Worm (Caenorhabditis elegans) whole organism, L4 larva: ENCODE measurements around the gene R74.7.

Experiments used
- D1046.2 ChIP-seq: fragments of 200-800 bp; sonication (Bioruptor generic); IDR thresholded peaks from 2 replicates; pipeline ENCODE4 v1.3.6; 2022; ENCODE audit warnings: missing genetic modification characterization, missing compliant biosample characterization
- F26F4.8 ChIP-seq: fragments of 200-800 bp; sonication (Bioruptor generic); conservative IDR thresholded peaks from 2 replicates; pipeline ENCODE4 v1.3.6; 2022; ENCODE audit warnings: missing genetic modification characterization, missing compliant biosample characterization
- R02D3.7 ChIP-seq: fragments of 150-350 bp; sonication (generic microtip); optimal IDR thresholded peaks from 3 replicates; lab custom pipeline; 2014; ENCODE audit warnings: missing biosample characterization, missing genetic modification characterization
- T20F7.1 ChIP-seq: fragments of 200-800 bp; sonication (Bioruptor generic); optimal IDR thresholded peaks from 2 replicates; lab custom pipeline; 2018; ENCODE audit warnings: mild to moderate bottlenecking, missing genetic modification characterization, missing compliant biosample characterization
- Y48G9A.11 ChIP-seq: fragments of 200-800 bp; sonication (Bioruptor generic); IDR thresholded peaks from 2 replicates; pipeline ENCODE4 v1.3.6; 2022; ENCODE audit warnings: missing genetic modification reagents, missing genetic modification characterization, missing compliant biosample characterization
- ZK337.2 ChIP-seq: fragments of 200-800 bp; sonication (Bioruptor generic); IDR thresholded peaks from 2 replicates; pipeline ENCODE4 v1.3.6; 2022; ENCODE audit warnings: missing genetic modification reagents, missing genetic modification characterization, missing compliant biosample characterization
- aha-1 ChIP-seq: fragments of 150-350 bp; peaks from one replicate; lab custom pipeline; 2014; ENCODE audit warnings: missing biosample characterization, missing genetic modification characterization
- aly-2 ChIP-seq: sonication (generic microtip); optimal IDR thresholded peaks from 2 replicates; lab custom pipeline; 2018; ENCODE audit warnings: missing biosample characterization, missing genetic modification characterization
- attf-4 ChIP-seq: sonication (generic microtip); optimal IDR thresholded peaks from 3 replicates; lab custom pipeline; 2017; ENCODE audit warnings: missing biosample characterization, missing genetic modification characterization
- ceh-20 ChIP-seq: fragments of 200-800 bp; sonication (Bioruptor generic); IDR thresholded peaks from 2 replicates; pipeline ENCODE4 v1.3.6; 2022; ENCODE audit warnings: missing genetic modification reagents, missing genetic modification characterization, missing compliant biosample characterization
- ces-1 ChIP-seq: fragments of 150-350 bp; sonication (generic microtip); optimal IDR thresholded peaks from 4 replicates; lab custom pipeline; 2014; ENCODE audit warnings: missing biosample characterization, missing genetic modification reagents, missing genetic modification characterization
- cey-2 ChIP-seq: sonication (generic microtip); optimal IDR thresholded peaks from 3 replicates; lab custom pipeline; 2017; ENCODE audit warnings: missing genetic modification characterization, mild to moderate bottlenecking, missing compliant biosample characterization, antibody characterized with exemption, borderline replicate concordance; ENCODE audit not compliant: insufficient read depth
- daf-16 ChIP-seq, 3 experiments: sonication (generic microtip); optimal IDR thresholded peaks; 2 replicates each; lab custom pipeline; 2016 to 2017; ENCODE audit warnings: missing genetic modification characterization in 3 of 3, missing genetic modification reagents in 3 of 3, mild to moderate bottlenecking in 2 of 3, missing compliant biosample characterization in 2 of 3, missing biosample characterization in 1 of 3, moderate library complexity in 1 of 3
- dmd-6 ChIP-seq: fragments of 200-800 bp; sonication (Bioruptor generic); IDR thresholded peaks from 2 replicates; pipeline ENCODE4 v1.3.6; 2022; ENCODE audit warnings: missing genetic modification reagents, missing genetic modification characterization, missing compliant biosample characterization
- dmd-8 ChIP-seq: fragments of 200-800 bp; sonication (Bioruptor generic); IDR thresholded peaks from 2 replicates; pipeline ENCODE4 v1.3.6; 2022; ENCODE audit warnings: missing genetic modification characterization, missing compliant biosample characterization
- dpl-1 ChIP-seq: fragments of 150-350 bp; optimal IDR thresholded peaks from 2 replicates; lab custom pipeline; 2014; ENCODE audit warnings: missing biosample characterization, missing genetic modification reagents, missing genetic modification characterization
- duxl-1 ChIP-seq: sonication (generic microtip); optimal IDR thresholded peaks from 2 replicates; lab custom pipeline; 2016; ENCODE audit warnings: mild to moderate bottlenecking, missing genetic modification characterization, moderate library complexity, missing compliant biosample characterization; ENCODE audit not compliant: poor library complexity
- dve-1 ChIP-seq: sonication (generic microtip); optimal IDR thresholded peaks from 2 replicates; lab custom pipeline; 2017; ENCODE audit warnings: antibody characterized with exemption, mild to moderate bottlenecking, missing genetic modification characterization, missing compliant biosample characterization; ENCODE audit not compliant: insufficient read depth
- egl-27 ChIP-seq: sonication (generic microtip); optimal IDR thresholded peaks from 3 replicates; lab custom pipeline; 2017; ENCODE audit warnings: missing biosample characterization, missing genetic modification reagents, missing genetic modification characterization
- egl-43 ChIP-seq: fragments of 200-800 bp; sonication (Bioruptor generic); IDR thresholded peaks from 2 replicates; pipeline ENCODE4 v1.3.6; 2022; ENCODE audit warnings: missing genetic modification reagents, missing genetic modification characterization, missing compliant biosample characterization
- fos-1 ChIP-seq: fragments of 150-350 bp; optimal IDR thresholded peaks from 2 replicates; lab custom pipeline; 2014; ENCODE audit warnings: missing biosample characterization, missing genetic modification characterization
- hif-1 ChIP-seq, 2 experiments: sonication (generic microtip); optimal IDR thresholded peaks; 2 replicates each; lab custom pipeline; 2016 to 2017; ENCODE audit warnings: missing compliant biosample characterization in 2 of 2, missing genetic modification characterization in 2 of 2, missing genetic modification reagents in 2 of 2, missing genotype in 2 of 2, mild to moderate bottlenecking in 1 of 2
- lim-7 ChIP-seq: fragments of 200-800 bp; sonication (Bioruptor generic); IDR thresholded peaks from 2 replicates; pipeline ENCODE4 v1.3.6; 2022; ENCODE audit warnings: missing genetic modification characterization, missing compliant biosample characterization
- lin-29 ChIP-seq: fragments of 200-800 bp; sonication (Bioruptor generic); IDR thresholded peaks from 2 replicates; pipeline ENCODE4 v1.3.6; 2022; ENCODE audit warnings: missing genetic modification reagents, missing genetic modification characterization, missing compliant biosample characterization
- lsy-2 ChIP-seq, 2 experiments: fragments of 150-350 bp in 1 of 2; sonication (generic microtip) in 1 of 2; optimal IDR thresholded peaks; 2 replicates each; lab custom pipeline; 2014 to 2017; ENCODE audit warnings: missing biosample characterization in 2 of 2, missing genetic modification characterization in 2 of 2
- mep-1 ChIP-seq: fragments of 150-350 bp; sonication (generic microtip); optimal IDR thresholded peaks from 3 replicates; lab custom pipeline; 2014; ENCODE audit warnings: missing biosample characterization, missing genetic modification characterization
- mes-2 ChIP-seq: sonication (generic microtip); optimal IDR thresholded peaks from 2 replicates; lab custom pipeline; 2016; ENCODE audit warnings: missing genotype, mild to moderate bottlenecking, missing genetic modification characterization, missing compliant biosample characterization; ENCODE audit not compliant: poor library complexity, severe bottlenecking
- nhr-10 ChIP-seq: fragments of 150-350 bp; optimal IDR thresholded peaks from 2 replicates; lab custom pipeline; 2014; ENCODE audit warnings: missing biosample characterization, missing genetic modification characterization
- nhr-237 ChIP-seq: sonication (generic microtip); optimal IDR thresholded peaks from 2 replicates; lab custom pipeline; 2017; ENCODE audit warnings: missing biosample characterization, missing genetic modification characterization
- nhr-25 ChIP-seq: sonication (generic microtip); optimal IDR thresholded peaks from 2 replicates; lab custom pipeline; 2017; ENCODE audit warnings: missing genetic modification characterization, mild to moderate bottlenecking, missing compliant biosample characterization, antibody characterized with exemption, moderate library complexity, borderline replicate concordance; ENCODE audit not compliant: insufficient read depth
- nhr-41 ChIP-seq: fragments of 200-800 bp; sonication (Bioruptor generic); IDR thresholded peaks from 2 replicates; pipeline ENCODE4 v1.3.6; 2022; ENCODE audit warnings: missing genetic modification reagents, missing genetic modification characterization, missing compliant biosample characterization
- nhr-48 ChIP-seq: sonication (generic microtip); optimal IDR thresholded peaks from 2 replicates; lab custom pipeline; 2016; ENCODE audit warnings: mild to moderate bottlenecking, missing genetic modification characterization, missing compliant biosample characterization
- nhr-76 ChIP-seq: fragments of 150-350 bp; optimal IDR thresholded peaks from 2 replicates; lab custom pipeline; 2014; ENCODE audit warnings: missing biosample characterization, missing genetic modification characterization
- nhr-77 ChIP-seq: fragments of 150-350 bp; optimal IDR thresholded peaks from 2 replicates; lab custom pipeline; 2014; ENCODE audit warnings: missing biosample characterization, missing genetic modification characterization
- pha-4 ChIP-seq, 2 experiments: fragments of 150-350 bp in 1 of 2; fragments of 200-800 bp in 1 of 2; sonication (Bioruptor generic) in 1 of 2; IDR thresholded peaks in 1 of 2; optimal IDR thresholded peaks in 1 of 2; 2 replicates each; pipeline versions ENCODE4 v1.3.6 to Lab custom; 2014 to 2022; ENCODE audit warnings: missing genetic modification characterization in 2 of 2, missing genetic modification reagents in 2 of 2, missing biosample characterization in 1 of 2, missing compliant biosample characterization in 1 of 2
- rbr-2 ChIP-seq: sonication (generic microtip); optimal IDR thresholded peaks from 2 replicates; lab custom pipeline; 2016; ENCODE audit warnings: missing genotype, missing genetic modification characterization, missing compliant biosample characterization
- sdz-12 ChIP-seq: fragments of 200-800 bp; sonication (Bioruptor generic); optimal IDR thresholded peaks from 2 replicates; lab custom pipeline; 2018; ENCODE audit warnings: mild to moderate bottlenecking, missing genetic modification characterization, missing compliant biosample characterization
- set-16 ChIP-seq: fragments of 200-800 bp; sonication (Bioruptor generic); IDR thresholded peaks from 2 replicates; pipeline ENCODE4 v1.3.6; 2022; ENCODE audit warnings: missing genetic modification reagents, missing genetic modification characterization, missing compliant biosample characterization
- snpc-1.2 ChIP-seq: fragments of 200-800 bp; sonication (Bioruptor generic); IDR thresholded peaks from 2 replicates; pipeline ENCODE4 v1.3.6; 2022; ENCODE audit warnings: missing genetic modification reagents, missing genetic modification characterization, missing compliant biosample characterization
- spr-3 ChIP-seq: fragments of 200-800 bp; sonication (Bioruptor generic); optimal IDR thresholded peaks from 2 replicates; lab custom pipeline; 2018; ENCODE audit warnings: mild to moderate bottlenecking, missing genetic modification characterization, missing compliant biosample characterization
- zfp-2 ChIP-seq: sonication (generic microtip); optimal IDR thresholded peaks from 2 replicates; lab custom pipeline; 2016; ENCODE audit warnings: mild to moderate bottlenecking, missing genetic modification characterization, missing compliant biosample characterization
- zip-2 ChIP-seq: fragments of 150-350 bp; optimal IDR thresholded peaks from 2 replicates; lab custom pipeline; 2014; ENCODE audit warnings: missing biosample characterization, missing genetic modification characterization
- ztf-11 ChIP-seq: fragments of 150-350 bp; optimal IDR thresholded peaks from 2 replicates; lab custom pipeline; 2014; ENCODE audit warnings: missing biosample characterization, missing genetic modification characterization

The R74.7 gene

DNA sequence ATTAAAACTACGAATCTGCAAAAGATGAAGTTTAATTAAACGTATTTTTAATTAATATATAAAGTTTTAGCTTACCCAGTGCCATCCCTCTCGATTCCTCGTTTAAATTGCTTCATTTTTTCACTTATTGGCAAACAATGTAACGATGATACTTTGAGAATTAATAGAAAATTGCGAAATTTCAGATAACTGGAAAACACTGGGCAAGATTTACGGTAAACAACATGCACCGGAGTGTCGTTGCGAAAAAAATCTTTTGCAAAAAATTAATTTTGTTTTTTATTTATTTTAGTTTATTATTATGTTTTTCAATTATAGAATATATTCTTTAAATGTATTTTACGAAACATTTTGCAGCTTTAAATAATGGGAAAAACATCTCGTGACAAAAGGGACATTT is at the start of gene R74.7, which contains the start of gene pelo-1:
R74.7 (plus strand) TSS at position 358 of the 400 bp plus-strand sequence.
pelo-1 (minus strand) TSS at position 151 of the 400 bp plus-strand sequence.
- no peak for TF ChIP-seq ces-1 (GFP tag; lab: Kevin White, UChicago)
- TF ChIP-seq hif-1 (tag; optimal IDR thresholded peaks at IDR 0.05; lab: Kevin White, UChicago), result no peak
- no peak for TF ChIP-seq daf-16 (GFP tag; optimal IDR thresholded peaks at IDR 0.05; lab: Kevin White, UChicago)
- peak; percentile 21 for TF ChIP-seq daf-16 (tag; optimal IDR thresholded peaks at IDR 0.05; lab: Kevin White, UChicago)
- no peak for TF ChIP-seq nhr-237 (tag; lab: Kevin White, UChicago)
- TF ChIP-seq R02D3.7 (tag; lab: Kevin White, UChicago), result peak; percentile 69
- no peak for TF ChIP-seq nhr-41 (GFP tag; lab: Robert Waterston, UW)
- peak; percentile 95 for TF ChIP-seq T20F7.1 (GFP tag; lab: Kevin White, UChicago)
- peak in 1 of 2 experiments; percentile 65 for TF ChIP-seq lsy-2 (tag; optimal IDR thresholded peaks at IDR 0.05; lab: Kevin White, UChicago)
- peak; percentile 11 for TF ChIP-seq nhr-77
- peak; percentile 61 for TF ChIP-seq Y48G9A.11 (GFP tag; lab: Robert Waterston, UW)
- peak; percentile 2 for TF ChIP-seq zip-2
- TF ChIP-seq nhr-48 (tag; lab: Kevin White, UChicago), result no peak
- TF ChIP-seq ceh-20 (GFP tag; lab: Robert Waterston, UW), result no peak
- TF ChIP-seq mes-2 (tag; lab: Kevin White, UChicago), result peak; percentile 33
- TF ChIP-seq, all 104 proteins: peak for 8

DNA sequence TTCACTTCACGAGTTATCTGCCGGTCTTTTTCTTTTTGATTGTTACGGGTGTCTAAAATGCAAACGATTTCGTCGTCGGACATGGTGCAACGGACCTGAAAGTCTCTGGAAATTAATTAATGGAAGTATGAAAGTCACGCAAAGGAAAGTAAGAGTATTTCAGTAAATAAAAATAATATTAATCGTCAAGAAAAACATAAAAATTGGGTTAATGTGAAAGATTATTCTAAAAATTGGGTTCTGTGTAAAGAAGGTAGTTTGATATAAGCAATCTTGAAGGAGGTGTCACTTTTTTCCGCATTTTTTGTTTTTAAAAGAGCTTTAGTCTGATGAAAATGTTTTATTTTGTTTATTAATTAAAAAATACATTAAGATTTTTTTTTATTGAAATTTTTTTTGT is 46.9 kb upstream of the R74.7 start, which contains the start of gene C16C10.9:
C16C10.9 (minus strand) TSS at position 101 of the 400 bp plus-strand sequence.
- TF ChIP-seq dve-1, result no peak
- TF ChIP-seq pha-4 (GFP tag; IDR thresholded peaks at IDR 0.05; lab: Robert Waterston, UW), result no peak
- no peak for TF ChIP-seq pha-4 (tag; optimal IDR thresholded peaks at IDR 0.05; lab: Kevin White, UChicago)
- TF ChIP-seq Y48G9A.11 (GFP tag; lab: Robert Waterston, UW), result no peak
- no peak for TF ChIP-seq egl-27 (tag; lab: Kevin White, UChicago)
- TF ChIP-seq set-16 (GFP tag; lab: Robert Waterston, UW), result no peak
- no peak for TF ChIP-seq egl-43 (GFP tag; lab: Robert Waterston, UW)
- TF ChIP-seq aly-2 (tag; lab: Kevin White, UChicago), result no peak
- no peak for TF ChIP-seq zfp-2 (tag; lab: Kevin White, UChicago)
- TF ChIP-seq nhr-76 (tag; lab: Kevin White, UChicago), result no peak
- TF ChIP-seq rbr-2 (tag; lab: Kevin White, UChicago), result no peak
- TF ChIP-seq F26F4.8, result no peak
- TF ChIP-seq nhr-25 (tag; lab: Kevin White, UChicago), result no peak
- TF ChIP-seq spr-3 (GFP tag; lab: Kevin White, UChicago), result no peak
- TF ChIP-seq duxl-1 (tag; lab: Kevin White, UChicago), result no peak
- TF ChIP-seq R02D3.7 (tag; lab: Kevin White, UChicago), result no peak
- TF ChIP-seq zip-2, result no peak
- TF ChIP-seq daf-16 (GFP tag; optimal IDR thresholded peaks at IDR 0.05; lab: Kevin White, UChicago), result no peak
- no peak for TF ChIP-seq daf-16 (tag; optimal IDR thresholded peaks at IDR 0.05; lab: Kevin White, UChicago)

DNA sequence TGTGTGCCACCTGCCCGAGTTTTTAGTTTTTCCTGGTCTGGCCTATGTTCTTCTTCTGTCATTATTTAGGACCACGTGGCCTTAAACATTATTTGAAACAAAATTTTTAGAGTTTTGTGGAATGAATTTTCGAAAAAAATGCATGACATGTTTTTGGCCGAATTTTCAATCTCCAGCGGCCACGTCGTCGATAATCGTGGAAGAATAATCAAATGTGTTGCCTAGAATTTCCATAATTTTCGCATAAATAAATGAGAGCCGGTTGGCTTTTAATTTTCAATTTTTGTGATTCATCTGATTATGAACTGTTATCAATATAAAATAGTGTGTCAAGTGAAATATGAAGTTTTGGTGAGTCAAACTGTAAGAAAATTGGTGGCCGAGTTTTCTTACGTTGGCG is 43.3 kb upstream of the R74.7 start, which contains the start of gene C01G12.16:
C01G12.16 (plus strand) TSS at position 301 of the 400 bp plus-strand sequence.
- TF ChIP-seq dmd-6 (GFP tag; lab: Robert Waterston, UW) (no peak), mep-1 (no peak), ZK337.2 (GFP tag; lab: Robert Waterston, UW) (no peak)

DNA sequence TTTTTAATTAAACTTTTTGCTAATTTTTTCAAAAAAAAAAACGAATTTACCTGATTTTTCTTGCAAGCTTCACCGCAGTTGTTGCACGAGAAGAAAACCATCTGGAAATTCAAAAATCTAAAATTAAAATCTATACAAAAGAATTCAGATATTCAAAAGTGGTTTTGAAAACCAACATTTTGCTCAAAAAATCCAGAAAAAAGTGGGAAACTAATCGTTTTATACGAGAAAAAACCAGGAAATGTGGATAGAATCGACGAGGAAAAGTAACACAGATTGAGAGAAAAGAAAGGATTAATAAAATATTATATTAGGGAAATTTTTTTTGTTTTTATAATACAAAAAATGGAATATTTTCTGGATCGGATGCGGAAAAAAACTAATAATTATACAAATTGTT is 40.2 kb upstream of the R74.7 start, which contains the start of gene C16C10.8:
C16C10.8 (minus strand) TSS at position 101 of the 400 bp plus-strand sequence.
- TF ChIP-seq lim-7, result no peak
- TF ChIP-seq lin-29 (GFP tag; lab: Robert Waterston, UW), result no peak
- TF ChIP-seq sdz-12 (GFP tag; lab: Kevin White, UChicago), result no peak
- TF ChIP-seq fos-1, result no peak
- TF ChIP-seq aha-1 (tag; lab: Kevin White, UChicago), result no peak
- TF ChIP-seq attf-4 (tag; lab: Kevin White, UChicago), result no peak
- no peak for TF ChIP-seq pha-4 (GFP tag; IDR thresholded peaks at IDR 0.05; lab: Robert Waterston, UW)
- no peak for TF ChIP-seq pha-4 (tag; optimal IDR thresholded peaks at IDR 0.05; lab: Kevin White, UChicago)
- no peak for TF ChIP-seq nhr-77
- no peak for TF ChIP-seq zfp-2 (tag; lab: Kevin White, UChicago)
- no peak for TF ChIP-seq D1046.2 (GFP tag; lab: Robert Waterston, UW)
- no peak for TF ChIP-seq cey-2 (tag; lab: Kevin White, UChicago)
- no peak for TF ChIP-seq dpl-1 (GFP tag; lab: Kevin White, UChicago)
- no peak for TF ChIP-seq nhr-10 (tag; lab: Kevin White, UChicago)
- TF ChIP-seq ztf-11 (tag; lab: Kevin White, UChicago), result no peak
- no peak for TF ChIP-seq lsy-2 (tag; optimal IDR thresholded peaks at IDR 0.05; lab: Kevin White, UChicago)
- no peak for TF ChIP-seq dmd-8
- no peak for TF ChIP-seq snpc-1.2 (GFP tag; lab: Robert Waterston, UW)
